Worm (Caenorhabditis elegans) whole organism, L2 larva: ENCODE measurements around the gene F34D10.9.

ENCODE experiments used
- C34F6.9 ChIP-seq: fragments of 150-350 bp; optimal IDR thresholded peaks from 2 replicates; lab custom pipeline; 2014; ENCODE audit warnings: missing biosample characterization, missing genetic modification characterization
- F13H6.1 ChIP-seq: sonication (generic microtip); optimal IDR thresholded peaks from 2 replicates; lab custom pipeline; 2016; ENCODE audit warnings: missing genetic modification characterization, missing compliant biosample characterization
- Y55F3AM.14 ChIP-seq: fragments of 200-800 bp; sonication (Bioruptor generic); optimal IDR thresholded peaks from 2 replicates; lab custom pipeline; 2018; ENCODE audit warnings: mild to moderate bottlenecking, missing genetic modification characterization, missing compliant biosample characterization
- blmp-1 ChIP-seq: sonication (generic microtip); optimal IDR thresholded peaks from 2 replicates; lab custom pipeline; 2017; ENCODE audit warnings: missing genetic modification characterization, mild to moderate bottlenecking, missing compliant biosample characterization, antibody characterized with exemption, moderate library complexity; ENCODE audit not compliant: insufficient read depth
- ceh-16 ChIP-seq: fragments of 150-350 bp; optimal IDR thresholded peaks from 2 replicates; lab custom pipeline; 2014; ENCODE audit warnings: missing biosample characterization, missing genetic modification characterization
- ceh-82 ChIP-seq: fragments of 150-350 bp; optimal IDR thresholded peaks from 2 replicates; lab custom pipeline; 2014; ENCODE audit warnings: missing biosample characterization, missing genetic modification characterization
- crh-2 ChIP-seq: sonication (generic microtip); optimal IDR thresholded peaks from 2 replicates; lab custom pipeline; 2017; ENCODE audit warnings: missing biosample characterization, missing genetic modification characterization
- egl-27 ChIP-seq: sonication (generic microtip); optimal IDR thresholded peaks from 3 replicates; lab custom pipeline; 2017; ENCODE audit warnings: missing biosample characterization, missing genetic modification reagents, missing genetic modification characterization
- elt-1 ChIP-seq: fragments of 150-350 bp; optimal IDR thresholded peaks from 2 replicates; lab custom pipeline; 2014; ENCODE audit warnings: missing biosample characterization, missing genetic modification characterization
- fos-1 ChIP-seq: fragments of 150-350 bp; optimal IDR thresholded peaks from 2 replicates; lab custom pipeline; 2014; ENCODE audit warnings: missing biosample characterization, missing genetic modification characterization
- lin-11 ChIP-seq: fragments of 150-350 bp; sonication (generic microtip); optimal IDR thresholded peaks from 2 replicates; lab custom pipeline; 2014; ENCODE audit warnings: missing biosample characterization, missing genetic modification characterization, inconsistent platforms, mixed read lengths
- lin-13 ChIP-seq: fragments of 150-350 bp; optimal IDR thresholded peaks from 2 replicates; lab custom pipeline; 2014; ENCODE audit warnings: missing biosample characterization, missing genetic modification reagents, missing genetic modification characterization
- lin-39 ChIP-seq: fragments of 150-350 bp; optimal IDR thresholded peaks from 2 replicates; lab custom pipeline; 2014; ENCODE audit warnings: missing biosample characterization, missing genetic modification reagents, missing genetic modification characterization
- lsy-2 ChIP-seq, 2 experiments: fragments of 150-350 bp in 1 of 2; sonication (generic microtip) in 1 of 2; optimal IDR thresholded peaks; 2 replicates each; lab custom pipeline; 2014 to 2017; ENCODE audit warnings: missing biosample characterization in 2 of 2, missing genetic modification characterization in 2 of 2
- mdl-1 ChIP-seq, 2 experiments: fragments of 150-350 bp in 1 of 2; sonication (generic microtip) in 1 of 2; optimal IDR thresholded peaks; 2 replicates each; lab custom pipeline; 2017; ENCODE audit warnings: missing biosample characterization in 2 of 2, missing genetic modification characterization in 2 of 2
- nhr-10 ChIP-seq: sonication (generic microtip); optimal IDR thresholded peaks from 2 replicates; lab custom pipeline; 2017; ENCODE audit warnings: missing biosample characterization, missing genetic modification characterization
- nhr-11 ChIP-seq: fragments of 150-350 bp; optimal IDR thresholded peaks from 2 replicates; lab custom pipeline; 2014; ENCODE audit warnings: missing biosample characterization, missing genetic modification characterization
- nhr-12 ChIP-seq: fragments of 150-350 bp; optimal IDR thresholded peaks from 2 replicates; lab custom pipeline; 2014; ENCODE audit warnings: missing biosample characterization, missing genetic modification characterization
- nhr-129 ChIP-seq: fragments of 150-350 bp; optimal IDR thresholded peaks from 2 replicates; lab custom pipeline; 2014; ENCODE audit warnings: missing biosample characterization, missing genetic modification characterization
- nhr-21 ChIP-seq: fragments of 150-350 bp; optimal IDR thresholded peaks from 2 replicates; lab custom pipeline; 2014; ENCODE audit warnings: missing biosample characterization, missing genetic modification characterization
- nhr-23 ChIP-seq: fragments of 150-350 bp; optimal IDR thresholded peaks from 2 replicates; lab custom pipeline; 2014; ENCODE audit warnings: missing biosample characterization, missing genetic modification reagents, missing genetic modification characterization
- nhr-237 ChIP-seq: fragments of 150-350 bp; optimal IDR thresholded peaks from 2 replicates; lab custom pipeline; 2014; ENCODE audit warnings: missing biosample characterization, missing genetic modification characterization
- nhr-25 ChIP-seq: fragments of 150-350 bp; sonication (generic microtip); optimal IDR thresholded peaks from 3 replicates; lab custom pipeline; 2014; ENCODE audit warnings: missing biosample characterization, missing genetic modification characterization
- nhr-6 ChIP-seq: fragments of 150-350 bp; optimal IDR thresholded peaks from 2 replicates; lab custom pipeline; 2014; ENCODE audit warnings: missing biosample characterization, missing genetic modification characterization
- nhr-77 ChIP-seq: fragments of 150-350 bp; optimal IDR thresholded peaks from 2 replicates; lab custom pipeline; 2014; ENCODE audit warnings: missing biosample characterization, missing genetic modification characterization
- sem-4 ChIP-seq: fragments of 150-350 bp; optimal IDR thresholded peaks from 2 replicates; lab custom pipeline; 2014; ENCODE audit warnings: missing biosample characterization, missing genetic modification reagents, missing genetic modification characterization
- skn-1 ChIP-seq: sonication (generic microtip); optimal IDR thresholded peaks from 2 replicates; lab custom pipeline; 2017; ENCODE audit warnings: missing biosample characterization, missing genetic modification characterization
- sma-3 ChIP-seq: sonication (generic microtip); optimal IDR thresholded peaks from 2 replicates; lab custom pipeline; 2016; ENCODE audit warnings: missing genetic modification reagents, missing genetic modification characterization, missing compliant biosample characterization
- sma-9 ChIP-seq, 2 experiments: fragments of 150-350 bp in 1 of 2; sonication (generic microtip) in 1 of 2; optimal IDR thresholded peaks; 2 replicates each; lab custom pipeline; 2014 to 2016; ENCODE audit warnings: missing genetic modification characterization in 2 of 2, mild to moderate bottlenecking in 1 of 2, missing biosample characterization in 1 of 2, missing compliant biosample characterization in 1 of 2, missing genetic modification reagents in 1 of 2, moderate library complexity in 1 of 2
- snpc-4 ChIP-seq: fragments of 150-350 bp; optimal IDR thresholded peaks from 2 replicates; lab custom pipeline; 2014; ENCODE audit warnings: missing biosample characterization, missing genetic modification characterization
- unc-39 ChIP-seq: fragments of 150-350 bp; optimal IDR thresholded peaks from 2 replicates; lab custom pipeline; 2014; ENCODE audit warnings: missing biosample characterization, missing genetic modification characterization
- unc-55 ChIP-seq: fragments of 150-350 bp; sonication (generic microtip); optimal IDR thresholded peaks from 3 replicates; lab custom pipeline; 2014; ENCODE audit warnings: missing biosample characterization, missing genetic modification reagents, missing genetic modification characterization
- unc-62 ChIP-seq: fragments of 150-350 bp; optimal IDR thresholded peaks from 2 replicates; lab custom pipeline; 2014; ENCODE audit warnings: missing biosample characterization, missing genetic modification reagents, missing genetic modification characterization
- ztf-1 ChIP-seq: fragments of 200-800 bp; sonication (Bioruptor generic); conservative IDR thresholded peaks from 2 replicates; pipeline ENCODE4 v1.3.6; 2022; ENCODE audit warnings: missing genetic modification characterization, missing compliant biosample characterization
- ztf-4 ChIP-seq: fragments of 150-350 bp; optimal IDR thresholded peaks from 2 replicates; lab custom pipeline; 2014; ENCODE audit warnings: missing biosample characterization, missing genetic modification characterization

Gene F34D10.9

DNA sequence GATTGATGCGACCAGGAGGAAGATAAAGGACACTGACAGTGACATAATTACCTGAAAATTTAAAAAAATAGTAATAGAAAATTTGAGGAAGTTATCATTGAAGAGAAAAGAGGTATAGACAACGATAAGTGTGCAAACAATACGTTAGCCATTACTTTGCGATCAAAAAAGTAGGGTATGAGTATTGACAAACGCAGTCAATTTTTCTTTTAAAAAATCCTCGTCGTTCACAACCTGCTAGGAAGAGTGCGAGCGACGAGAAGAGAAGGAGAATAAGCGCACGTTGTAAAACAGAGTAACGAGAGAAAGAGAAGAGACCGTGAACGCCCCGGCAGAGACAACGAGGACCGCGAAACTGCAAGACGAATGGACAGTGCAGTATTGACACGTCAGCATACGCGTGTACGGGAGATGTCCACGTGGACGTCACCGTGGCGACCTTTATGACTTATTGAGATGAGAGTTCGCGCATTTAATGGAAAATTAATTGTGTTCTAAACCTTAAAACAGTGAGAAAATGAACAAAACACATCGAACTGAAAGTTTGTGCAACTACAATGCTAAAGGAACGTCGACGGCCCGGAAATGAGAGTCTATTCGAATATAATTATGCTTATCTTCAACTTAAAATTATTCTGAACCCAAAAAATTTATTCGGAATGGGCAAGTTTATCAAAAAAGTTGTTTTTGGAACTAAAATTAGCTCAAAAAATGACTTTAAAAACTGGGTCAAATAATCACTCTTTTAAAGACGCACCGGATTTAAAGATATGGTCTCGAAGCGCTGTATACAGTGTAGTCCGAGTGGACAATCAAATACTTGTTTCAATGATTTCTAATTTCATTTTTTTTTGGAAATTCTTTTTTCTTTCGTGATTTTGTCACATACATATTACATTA, 27.8 kb downstream of the F34D10.9 start, which contains the start of the genes pdi-1 and C14B1.2:
Gene pdi-1 (minus strand): TSS at position 51 of the 900 bp plus-strand sequence.
Gene C14B1.2 (plus strand): TSS at position 850 of the 900 bp plus-strand sequence.
- TF ChIP-seq mdl-1 (tag; optimal IDR thresholded peaks at IDR 0.05; lab: Kevin White, UChicago) (peak; percentile 28 to 62), sma-9 (GFP tag; optimal IDR thresholded peaks at IDR 0.05; lab: Kevin White, UChicago) (peak; percentile 11), sma-9 (tag; optimal IDR thresholded peaks at IDR 0.05; lab: Kevin White, UChicago) (no peak), nhr-21 (peak; percentile 35), nhr-25 (tag; lab: Kevin White, UChicago) (peak; percentile 10), unc-55 (GFP tag; lab: Kevin White, UChicago) (peak; percentile 21), nhr-237 (no peak), nhr-11 (tag; lab: Kevin White, UChicago) (no peak), lin-11 (tag; lab: Kevin White, UChicago) (no peak), fos-1 (tag; lab: Kevin White, UChicago) (peak; percentile 87), nhr-10 (tag; lab: Kevin White, UChicago) (no peak), nhr-23 (tag; lab: Kevin White, UChicago) (no peak), lin-39 (tag; lab: Kevin White, UChicago) (no peak), nhr-12 (tag; lab: Kevin White, UChicago) (no peak), blmp-1 (peak; percentile 17), lsy-2 (tag; optimal IDR thresholded peaks at IDR 0.05; lab: Kevin White, UChicago) (peak in 1 of 2 experiments; percentile 33), crh-2 (tag; lab: Kevin White, UChicago) (peak; percentile 92), skn-1 (peak; percentile 6), elt-1 (tag; lab: Kevin White, UChicago) (no peak), F13H6.1 (tag; lab: Kevin White, UChicago) (peak; percentile 25), sma-3 (GFP tag; lab: Kevin White, UChicago) (peak; percentile 30), nhr-129 (tag; lab: Kevin White, UChicago) (peak; percentile 57), C34F6.9 (tag; lab: Kevin White, UChicago) (peak; percentile 64)

DNA sequence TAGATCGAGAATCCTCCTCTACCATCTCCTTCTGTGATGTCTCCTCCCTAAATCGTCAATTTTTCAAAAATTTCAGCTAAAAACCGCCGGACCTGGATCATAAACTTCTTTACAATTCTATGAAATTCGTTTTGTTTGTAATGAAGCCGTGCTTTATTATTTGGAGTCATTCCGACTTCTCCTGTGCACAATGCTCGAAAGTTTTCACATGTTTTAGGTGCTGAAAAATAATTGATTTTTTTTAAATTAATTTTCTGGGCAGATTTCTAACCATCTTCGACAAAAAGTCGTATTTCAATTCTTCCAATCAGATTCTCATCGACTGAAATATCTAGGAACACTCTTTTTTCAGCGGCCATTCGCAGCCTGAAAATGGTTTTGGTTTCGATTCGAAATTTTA, 30.1 kb downstream of the F34D10.9 start, which contains the start of gene cyn-9:
Gene cyn-9 (minus strand): TSS at position 366 of the 400 bp plus-strand sequence.
- TF ChIP-seq snpc-4 (tag; lab: Kevin White, UChicago) (no peak), nhr-21 (peak; percentile 11), nhr-77 (tag; lab: Kevin White, UChicago) (no peak)

DNA sequence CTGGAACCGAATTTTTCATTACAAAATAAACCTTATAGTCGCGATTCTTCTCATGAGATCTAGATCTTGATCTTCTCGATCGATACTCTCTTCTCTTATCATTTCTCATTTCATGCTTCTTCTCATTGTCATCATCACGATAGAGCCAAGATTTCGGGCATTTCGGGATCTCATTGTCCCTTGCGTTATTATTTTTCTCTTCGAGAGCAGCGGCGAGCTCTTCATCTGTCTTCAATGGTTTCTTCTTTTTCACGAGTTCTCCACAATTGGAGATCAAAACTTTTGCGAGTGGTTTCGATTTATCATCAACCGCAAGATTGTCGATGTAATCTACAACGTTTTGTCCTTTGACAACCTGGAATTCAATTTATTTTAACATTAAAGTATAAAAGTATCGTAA, 31.1 kb downstream of the F34D10.9 start:
- TF ChIP-seq lsy-2 (tag; optimal IDR thresholded peaks at IDR 0.05; lab: Kevin White, UChicago) (no peak), nhr-237 (no peak), skn-1 (no peak)

DNA sequence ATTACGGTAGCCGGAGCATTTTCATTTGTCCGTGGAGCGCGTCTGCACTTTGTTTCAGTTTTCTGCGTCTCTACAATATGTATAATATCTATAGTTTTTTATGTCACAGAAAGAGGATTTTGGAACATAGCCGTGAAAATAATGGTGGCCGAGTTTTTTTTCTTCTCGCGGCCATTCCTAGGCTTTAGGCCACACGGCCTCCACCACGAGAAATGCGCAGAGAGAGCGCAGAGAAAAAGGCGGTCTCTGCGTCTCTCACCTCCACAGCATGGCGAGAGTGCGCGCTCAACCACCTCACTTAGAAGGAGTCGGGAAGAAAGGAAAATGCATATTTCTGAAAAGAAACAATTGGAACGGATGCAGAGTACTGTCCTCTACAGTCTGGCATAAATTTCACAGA, 34.0 kb downstream of the F34D10.9 start:
- TF ChIP-seq unc-55 (GFP tag; lab: Kevin White, UChicago) (peak; percentile 15), lsy-2 (tag; optimal IDR thresholded peaks at IDR 0.05; lab: Kevin White, UChicago) (peak; percentile 19 to 24)

DNA sequence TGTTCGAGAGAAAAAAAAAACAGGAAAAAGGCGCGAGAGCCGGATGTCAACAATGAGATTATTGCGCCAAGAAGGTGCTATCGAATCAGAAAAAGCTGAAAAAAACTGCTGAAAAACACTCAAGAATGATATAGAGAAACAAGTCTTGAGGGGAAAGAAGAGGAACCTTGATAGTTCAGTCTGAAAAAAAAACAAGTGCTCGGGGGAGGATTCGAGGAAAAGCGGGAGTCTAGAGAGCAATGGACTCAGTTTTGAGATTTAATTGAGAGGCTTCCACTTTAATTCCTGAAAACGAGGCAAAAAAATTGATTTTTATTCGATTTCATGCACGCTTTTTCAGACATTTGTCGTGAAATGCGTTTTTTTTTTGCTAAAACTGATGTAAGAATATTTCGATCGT, 34.8 kb downstream of the F34D10.9 start, which contains the start of gene npr-15:
Gene npr-15 (minus strand): TSS at position 101 of the 400 bp plus-strand sequence.
- no peak for TF ChIP-seq unc-39 (tag; lab: Kevin White, UChicago)
- TF ChIP-seq unc-55 (GFP tag; lab: Kevin White, UChicago), result no peak
- no peak for TF ChIP-seq nhr-6 (tag; lab: Kevin White, UChicago)
- no peak for TF ChIP-seq ceh-16 (tag; lab: Kevin White, UChicago)
- TF ChIP-seq ceh-82 (tag; lab: Kevin White, UChicago), result no peak
- TF ChIP-seq sem-4 (tag; lab: Kevin White, UChicago), result no peak
- TF ChIP-seq ztf-1 (GFP tag; lab: Robert Waterston, UW), result no peak
- no peak for TF ChIP-seq unc-62
- TF ChIP-seq lin-13 (GFP tag; lab: Kevin White, UChicago), result no peak
- no peak for TF ChIP-seq Y55F3AM.14 (GFP tag; lab: Kevin White, UChicago)
- TF ChIP-seq egl-27, result no peak
- no peak for TF ChIP-seq blmp-1
- no peak for TF ChIP-seq ztf-4
